Fruit fly (Drosophila melanogaster): ENCODE data around the gene CG16853.

Gene CG16853

dm6 chr2L:13542476-13542875 lies 408 bp downstream of the CG16853 start, which contains the start of gene CG9263:
CG9263 (minus strand) TSS chr2L:13542576.
- TF ChIP-seq CG15336 (GFP tag; IDR thresholded peaks at IDR 0.05): no peak
- no peak for TF ChIP-seq Smox (GFP tag; optimal IDR thresholded peaks at IDR 0.05)
- TF ChIP-seq CG10669 (GFP tag; optimal IDR thresholded peaks at IDR 0.05): no peak
- TF ChIP-seq dsx (GFP tag; optimal IDR thresholded peaks at IDR 0.05; ENCODE audit: poor library complexity, severe bottlenecking): no peak
- TF ChIP-seq Sox15 (GFP tag; optimal IDR thresholded peaks at IDR 0.05): no peak
- TF ChIP-seq Eip75B (GFP tag; optimal IDR thresholded peaks at IDR 0.05): no peak
- TF ChIP-seq fkh (GFP tag; optimal IDR thresholded peaks at IDR 0.05): no peak
- TF ChIP-seq CG16779 (tag; optimal IDR thresholded peaks at IDR 0.05): no peak
- no peak for TF ChIP-seq achi (GFP tag; optimal IDR thresholded peaks at IDR 0.05)
- TF ChIP-seq CG32006 (GFP tag; optimal IDR thresholded peaks at IDR 0.05): no peak
- no peak for TF ChIP-seq OdsH (GFP tag; optimal IDR thresholded peaks at IDR 0.05)
- TF ChIP-seq Sox102F (GFP tag; optimal IDR thresholded peaks at IDR 0.05): no peak
- no peak for TF ChIP-seq CG8319 (GFP tag; optimal IDR thresholded peaks at IDR 0.05)
- TF ChIP-seq Hr39 (GFP tag; optimal IDR thresholded peaks at IDR 0.05): no peak
- no peak for TF ChIP-seq CG3032 (tag; optimal IDR thresholded peaks at IDR 0.05)

- no peak for TF ChIP-seq fkh (GFP tag; optimal IDR thresholded peaks at IDR 0.05)
- TF ChIP-seq Eip93F (GFP tag; optimal IDR thresholded peaks at IDR 0.05): no peak
- peak; percentile 67 for TF ChIP-seq fd59A (GFP tag; optimal IDR thresholded peaks at IDR 0.05)
- peak; percentile 1 for TF ChIP-seq Hr4 (GFP tag; optimal IDR thresholded peaks at IDR 0.05)
- TF ChIP-seq CG32006 (GFP tag; optimal IDR thresholded peaks at IDR 0.05): peak; percentile 30
- TF ChIP-seq fd85E (GFP tag; optimal IDR thresholded peaks at IDR 0.05): no peak
- peak; percentile 81 for TF ChIP-seq Lpt (GFP tag; optimal IDR thresholded peaks at IDR 0.05)
- peak; percentile 95 for TF ChIP-seq CG6808 (GFP tag; optimal IDR thresholded peaks at IDR 0.05)
- TF ChIP-seq CG8632 (GFP tag; optimal IDR thresholded peaks at IDR 0.05): peak; percentile 26
- peak; percentile 72 for TF ChIP-seq eg (GFP tag; IDR thresholded peaks at IDR 0.05)
- no peak for TF ChIP-seq CG11902 (GFP tag; optimal IDR thresholded peaks at IDR 0.05)
- peak; percentile 85 for TF ChIP-seq CG1621 (tag; optimal IDR thresholded peaks at IDR 0.05)
- TF ChIP-seq CG6276 (GFP tag; optimal IDR thresholded peaks at IDR 0.05): peak; percentile 88
- peak; percentile 85 for TF ChIP-seq dsx (GFP tag; optimal IDR thresholded peaks at IDR 0.05; ENCODE audit: poor library complexity, severe bottlenecking)
- peak; percentile 58 for TF ChIP-seq net (GFP tag; optimal IDR thresholded peaks at IDR 0.05)
- peak; percentile 65 for TF ChIP-seq CG10669 (GFP tag; optimal IDR thresholded peaks at IDR 0.05)
- peak; percentile 96 for TF ChIP-seq CG9139 (GFP tag; optimal IDR thresholded peaks at IDR 0.05)
- peak; percentile 13 for TF ChIP-seq CG10631 (GFP tag; optimal IDR thresholded peaks at IDR 0.05)
- peak; percentile 1 for TF ChIP-seq achi (GFP tag; optimal IDR thresholded peaks at IDR 0.05)
- TF ChIP-seq CG8119 (GFP tag; IDR thresholded peaks at IDR 0.05): peak; percentile 85
- peak; percentile 86 for TF ChIP-seq CG16779 (tag; optimal IDR thresholded peaks at IDR 0.05)
- TF ChIP-seq CG3032 (tag; optimal IDR thresholded peaks at IDR 0.05): peak; percentile 68
- TF ChIP-seq spab (GFP tag; optimal IDR thresholded peaks at IDR 0.05): peak; percentile 89
- TF ChIP-seq Eip75B (GFP tag; optimal IDR thresholded peaks at IDR 0.05): peak; percentile 7
- peak; percentile 83 for TF ChIP-seq CG6163 (GFP tag; IDR thresholded peaks at IDR 0.05)
- TF ChIP-seq CG6854 (GFP tag; optimal IDR thresholded peaks at IDR 0.05): no peak
- peak; percentile 96 to 99 for TF ChIP-seq ss (GFP tag; optimal IDR thresholded peaks at IDR 0.05)
- TF ChIP-seq Gug (GFP tag; IDR thresholded peaks at IDR 0.05): no peak
- no peak for TF ChIP-seq CG34406 (GFP tag; optimal IDR thresholded peaks at IDR 0.05)
- peak; percentile 42 to 59 for TF ChIP-seq salr (GFP tag; optimal IDR thresholded peaks at IDR 0.05)
- TF ChIP-seq Eip78C (GFP tag): peak; percentile 57
- peak; percentile 14 for TF ChIP-seq CG3919 (GFP tag; optimal IDR thresholded peaks at IDR 0.05)
- peak; percentile 69 for TF ChIP-seq CG15336 (GFP tag; IDR thresholded peaks at IDR 0.05)
- peak; percentile 81 for TF ChIP-seq Ets96B (tag; optimal IDR thresholded peaks at IDR 0.05)
Measured at dm6 chr2L:13545678-13546077, 3.6 kb downstream of the CG16853 start.
